Fruit fly (Drosophila melanogaster) whole organism, adult: ENCODE measurements around the gene Drsl4.
A peak's percentile ranks its signal among the peaks of the same experiment; 100 is the strongest.

Experiments used
- CG11617 ChIP-seq: fragments of 200-800 bp; sonication (Bioruptor generic); optimal IDR thresholded peaks from 2 replicates; lab custom pipeline; 2017; ENCODE audit warnings: mild to moderate bottlenecking, missing biosample characterization, missing genetic modification reagents, missing genetic modification characterization
- CG12768 ChIP-seq: fragments of 200-800 bp; sonication (Bioruptor generic); optimal IDR thresholded peaks from 2 replicates; lab custom pipeline; 2017; ENCODE audit warnings: missing biosample characterization, missing genetic modification characterization, mild to moderate bottlenecking, moderate library complexity, missing genetic modification reagents
- CG14711 ChIP-seq: fragments of 200-800 bp; sonication (Bioruptor generic); optimal IDR thresholded peaks from 2 replicates; lab custom pipeline; 2018; ENCODE audit warnings: missing biosample characterization, mild to moderate bottlenecking, missing genetic modification characterization, moderate library complexity
- CG1620 ChIP-seq: fragments of 200-800 bp; sonication (Bioruptor generic); optimal IDR thresholded peaks from 2 replicates; lab custom pipeline; 2016; ENCODE audit warnings: missing biosample characterization, missing genetic modification characterization
- CG33017 ChIP-seq: fragments of 200-800 bp; sonication (Bioruptor generic); optimal IDR thresholded peaks from 2 replicates; lab custom pipeline; 2018; ENCODE audit warnings: missing biosample characterization, mild to moderate bottlenecking, missing genetic modification characterization, moderate library complexity
- CG5204 ChIP-seq: fragments of 200-800 bp; sonication (Bioruptor generic); optimal IDR thresholded peaks from 2 replicates; lab custom pipeline; 2016; ENCODE audit warnings: missing biosample characterization, missing genetic modification characterization
- CG7045 ChIP-seq: fragments of 200-800 bp; sonication (Bioruptor generic); optimal IDR thresholded peaks from 2 replicates; lab custom pipeline; 2017; ENCODE audit warnings: missing biosample characterization, mild to moderate bottlenecking, missing genetic modification characterization
- CG7101 ChIP-seq: fragments of 200-800 bp; sonication (Bioruptor generic); optimal IDR thresholded peaks from 2 replicates; lab custom pipeline; 2018; ENCODE audit warnings: missing biosample characterization, mild to moderate bottlenecking, missing genetic modification characterization, moderate library complexity
- Clk ChIP-seq: fragments of 200-800 bp; sonication (Bioruptor generic); optimal IDR thresholded peaks from 2 replicates; lab custom pipeline; 2017; ENCODE audit warnings: missing biosample characterization, missing genetic modification characterization
- Crg-1 ChIP-seq: fragments of 200-800 bp; sonication (Bioruptor generic); optimal IDR thresholded peaks from 2 replicates; lab custom pipeline; 2016; ENCODE audit warnings: missing biosample characterization, missing genetic modification characterization
- Hr96 ChIP-seq: fragments of 200-800 bp; sonication (Bioruptor generic); optimal IDR thresholded peaks from 2 replicates; lab custom pipeline; 2016; ENCODE audit warnings: missing biosample characterization, missing genetic modification characterization
- Mnt ChIP-seq: fragments of 200-800 bp; sonication (Bioruptor generic); optimal IDR thresholded peaks from 2 replicates; lab custom pipeline; 2016; ENCODE audit warnings: missing biosample characterization, mild to moderate bottlenecking, missing genetic modification characterization
- bab1 ChIP-seq: fragments of 200-800 bp; sonication (Bioruptor generic); optimal IDR thresholded peaks from 3 replicates; lab custom pipeline; 2019; ENCODE audit warnings: missing biosample characterization, mild to moderate bottlenecking, missing genetic modification characterization, moderate library complexity
- cic ChIP-seq: fragments of 200-800 bp; sonication (Bioruptor generic); optimal IDR thresholded peaks from 2 replicates; lab custom pipeline; 2017; ENCODE audit warnings: missing biosample characterization, mild to moderate bottlenecking, missing genetic modification characterization, moderate library complexity
- cnc ChIP-seq, 2 experiments: fragments of >200 bp; optimal IDR thresholded peaks; 2 replicates each; lab custom pipeline; 2017
- kay ChIP-seq: fragments of 200-800 bp; sonication (Bioruptor generic); peaks from one replicate; lab custom pipeline; 2016; ENCODE audit warnings: missing biosample characterization, missing genetic modification characterization, borderline replicate concordance
- ovo ChIP-seq: fragments of 200-800 bp; sonication (Bioruptor generic); optimal IDR thresholded peaks from 2 replicates; lab custom pipeline; 2016; ENCODE audit warnings: missing biosample characterization, missing genetic modification characterization
- pad ChIP-seq: fragments of 200-800 bp; sonication (Bioruptor generic); optimal IDR thresholded peaks from 3 replicates; lab custom pipeline; 2017; ENCODE audit warnings: missing biosample characterization, missing genetic modification characterization, mild to moderate bottlenecking, moderate library complexity, missing genetic modification reagents
- tj ChIP-seq: fragments of 200-800 bp; sonication (Bioruptor generic); optimal IDR thresholded peaks from 3 replicates; lab custom pipeline; 2017; ENCODE audit warnings: missing biosample characterization, mild to moderate bottlenecking, missing genetic modification characterization, moderate library complexity
- toe ChIP-seq: fragments of 200-800 bp; sonication (Bioruptor generic); optimal IDR thresholded peaks from 2 replicates; lab custom pipeline; 2016; ENCODE audit warnings: missing biosample characterization, missing genetic modification characterization

The Drsl4 gene

DNA sequence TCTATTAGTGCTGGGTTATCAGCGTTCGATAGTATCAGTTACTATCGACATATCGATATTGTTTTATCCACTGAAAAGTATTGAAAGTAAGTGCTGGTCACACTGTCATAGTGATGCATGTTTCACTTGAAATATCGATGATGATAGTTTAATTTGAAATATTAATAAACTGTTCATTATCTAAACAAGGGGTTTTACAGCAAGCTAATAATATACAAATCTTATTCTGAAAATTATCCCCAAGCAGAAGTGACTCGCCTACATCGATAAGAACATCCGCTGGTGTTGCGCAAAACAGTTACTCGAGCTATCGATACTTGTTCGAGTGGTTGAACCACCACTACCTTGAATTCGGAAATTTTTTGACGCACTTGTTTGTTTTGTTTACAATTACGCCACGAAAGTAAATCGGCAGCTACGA is 3.8 kb downstream of the Drsl4 start, which contains the start of the genes PIG-C, CG12016 and Dpm2:
PIG-C (minus strand) TSS at position 10 of the 421 bp plus-strand sequence.
CG12016 (plus strand) TSS at position 333 of the 421 bp plus-strand sequence.
Dpm2 (plus strand) TSS at position 333 of the 421 bp plus-strand sequence.
- TF ChIP-seq cic (GFP tag; lab: Kevin White, UChicago), result no peak
- TF ChIP-seq CG11617 (GFP tag; lab: Kevin White, UChicago), result peak; percentile 59
- TF ChIP-seq ovo (GFP tag; lab: Kevin White, UChicago), result peak; percentile 49
- peak; percentile 65 for TF ChIP-seq Crg-1 (GFP tag; lab: Kevin White, UChicago)
- no peak for TF ChIP-seq kay
- peak; percentile 54 for TF ChIP-seq CG7045 (GFP tag; lab: Kevin White, UChicago)
- TF ChIP-seq CG1620 (GFP tag; lab: Kevin White, UChicago), result peak; percentile 81
- TF ChIP-seq CG12768 (GFP tag; lab: Kevin White, UChicago), result peak; percentile 40
- peak; percentile 40 for TF ChIP-seq tj (GFP tag; lab: Kevin White, UChicago)
- TF ChIP-seq cnc (optimal IDR thresholded peaks at IDR 0.05; lab: Kevin White, UChicago), result no peak
- TF ChIP-seq CG7101 (tag; lab: Kevin White, UChicago), result peak; percentile 75
- TF ChIP-seq toe (GFP tag; lab: Kevin White, UChicago), result peak; percentile 92
- TF ChIP-seq Mnt (GFP tag; lab: Kevin White, UChicago), result peak; percentile 76
- peak; percentile 44 for TF ChIP-seq Clk (GFP tag; lab: Kevin White, UChicago)
- peak; percentile 54 for TF ChIP-seq pad (GFP tag; lab: Kevin White, UChicago)
- TF ChIP-seq CG14711 (tag; lab: Kevin White, UChicago), result peak; percentile 53
- peak; percentile 75 for TF ChIP-seq bab1
- TF ChIP-seq Hr96 (GFP tag; lab: Kevin White, UChicago), result peak; percentile 85
- TF ChIP-seq CG5204 (GFP tag; lab: Kevin White, UChicago), result no peak
- TF ChIP-seq CG33017, result peak; percentile 66

DNA sequence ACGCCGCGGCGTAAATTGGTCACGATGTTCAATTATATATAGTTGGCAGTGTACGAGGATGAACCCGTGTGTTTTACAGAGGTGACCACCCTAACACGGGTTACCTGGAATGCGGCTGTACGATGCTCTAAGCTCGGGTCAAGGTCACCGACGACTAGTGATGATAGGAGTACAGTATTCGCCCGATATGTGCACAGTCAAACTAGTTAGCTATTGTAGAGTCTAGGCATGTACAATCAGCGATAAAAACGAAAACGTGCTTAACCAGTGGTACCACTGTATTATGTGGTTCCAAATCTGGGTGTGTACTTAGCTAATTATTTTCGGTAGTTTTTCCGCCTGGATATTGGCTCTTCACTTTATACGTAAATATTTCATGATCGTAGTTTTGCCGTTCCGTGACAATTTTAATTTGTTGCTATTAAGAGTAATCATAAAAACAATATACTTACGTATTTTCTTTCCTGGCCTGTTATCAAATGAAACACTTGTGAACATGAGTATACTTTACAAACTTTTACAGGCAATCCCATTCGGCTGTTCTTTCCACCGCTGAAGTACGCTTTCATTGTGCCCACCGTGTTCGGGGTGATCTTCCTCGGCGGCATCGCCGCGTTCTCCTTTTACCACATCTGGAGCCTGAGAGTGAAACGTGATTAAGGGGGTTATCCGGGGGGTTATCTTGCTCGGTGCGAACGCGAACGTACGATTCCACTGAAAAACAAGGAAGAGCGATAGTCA is 4.7 kb downstream of the Drsl4 start:
- TF ChIP-seq Clk (GFP tag; lab: Kevin White, UChicago) (peak; percentile 35), cic (GFP tag; lab: Kevin White, UChicago) (peak; percentile 75), Mnt (GFP tag; lab: Kevin White, UChicago) (no peak), bab1 (peak; percentile 37), CG12768 (GFP tag; lab: Kevin White, UChicago) (peak; percentile 34), toe (GFP tag; lab: Kevin White, UChicago) (peak; percentile 0), kay (no peak), ovo (GFP tag; lab: Kevin White, UChicago) (no peak), CG14711 (tag; lab: Kevin White, UChicago) (no peak), CG7045 (GFP tag; lab: Kevin White, UChicago) (no peak), cnc (optimal IDR thresholded peaks at IDR 0.05; lab: Kevin White, UChicago) (peak in 1 of 2 experiments; percentile 4), CG7101 (tag; lab: Kevin White, UChicago) (peak; percentile 55), CG5204 (GFP tag; lab: Kevin White, UChicago) (no peak), tj (GFP tag; lab: Kevin White, UChicago) (no peak), pad (GFP tag; lab: Kevin White, UChicago) (no peak), CG1620 (GFP tag; lab: Kevin White, UChicago) (no peak), Hr96 (GFP tag; lab: Kevin White, UChicago) (peak; percentile 5), CG11617 (GFP tag; lab: Kevin White, UChicago) (no peak), Crg-1 (GFP tag; lab: Kevin White, UChicago) (peak; percentile 5), CG33017 (peak; percentile 48)

DNA sequence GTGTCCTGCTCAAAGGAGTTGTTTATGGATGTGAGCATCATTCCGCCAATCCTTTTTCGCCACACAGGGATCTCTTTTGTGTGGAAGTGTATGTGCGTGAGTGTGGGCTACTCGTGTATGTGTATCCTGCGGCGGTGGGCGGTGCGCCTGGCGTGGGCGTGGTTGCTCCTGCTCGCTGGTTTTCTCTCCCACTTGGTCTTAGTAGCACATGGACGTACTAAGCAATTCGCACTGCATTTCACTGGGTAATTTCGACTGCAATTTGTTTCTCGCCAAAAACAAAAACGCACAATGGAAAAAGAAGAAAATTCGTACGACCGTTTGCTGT is 10.1 kb downstream of the Drsl4 start:
- TF ChIP-seq Crg-1 (GFP tag; lab: Kevin White, UChicago), result no peak
- TF ChIP-seq Hr96 (GFP tag; lab: Kevin White, UChicago), result no peak
- TF ChIP-seq CG7045 (GFP tag; lab: Kevin White, UChicago), result no peak
- TF ChIP-seq CG33017, result no peak
- TF ChIP-seq toe (GFP tag; lab: Kevin White, UChicago), result no peak

DNA sequence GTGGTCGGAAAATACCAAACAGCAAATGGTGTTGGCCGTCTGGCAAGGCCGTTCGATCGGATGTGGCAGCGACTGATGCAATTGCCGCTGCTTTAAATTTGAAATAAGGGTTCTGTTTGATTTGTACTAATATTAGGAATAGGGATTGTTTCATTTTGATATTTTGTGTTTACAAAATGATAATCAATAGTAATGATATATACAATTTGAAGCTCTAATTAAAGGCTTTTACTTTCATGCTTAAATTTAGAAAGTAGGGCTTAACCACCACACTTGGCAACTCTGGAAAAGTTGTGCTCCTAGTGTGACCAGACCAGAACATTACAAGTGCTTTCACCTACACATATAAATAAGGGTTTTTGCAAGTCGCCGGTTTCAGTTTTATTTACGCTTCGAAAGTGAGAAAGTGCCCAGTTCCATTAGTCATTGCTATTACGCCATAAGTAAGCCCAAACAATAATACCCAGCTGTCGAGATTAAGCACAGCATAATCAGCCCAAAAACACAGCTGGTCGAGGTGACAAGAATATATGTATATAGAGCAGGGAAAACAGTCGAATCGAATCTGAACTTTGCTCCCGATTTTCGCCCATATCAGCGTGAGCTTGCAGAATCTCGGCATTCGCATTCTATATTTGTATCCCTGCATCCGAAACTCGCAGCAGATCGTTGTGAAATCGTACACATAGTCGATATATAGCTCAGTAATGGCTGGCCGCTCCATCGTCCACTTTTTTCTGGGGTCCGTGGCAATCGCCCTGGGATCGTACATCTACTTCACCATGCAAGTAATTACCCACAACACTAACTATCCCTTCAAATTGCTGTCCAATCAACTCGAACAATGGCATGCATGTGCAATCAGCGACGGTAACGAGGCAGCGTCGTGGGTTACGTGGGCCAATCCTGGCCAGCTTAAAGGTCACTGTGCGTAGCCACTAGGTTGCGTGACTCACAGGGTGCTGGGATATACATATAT is 10.8 kb downstream of the Drsl4 start, which contains the start of gene Gtpx:
Gtpx (plus strand) TSS at position 341 of the 979 bp plus-strand sequence.
- TF ChIP-seq CG11617 (GFP tag; lab: Kevin White, UChicago) (peak; percentile 73), toe (GFP tag; lab: Kevin White, UChicago) (peak; percentile 72), cic (GFP tag; lab: Kevin White, UChicago) (peak; percentile 65), Hr96 (GFP tag; lab: Kevin White, UChicago) (peak; percentile 35), CG7101 (tag; lab: Kevin White, UChicago) (peak; percentile 60), Crg-1 (GFP tag; lab: Kevin White, UChicago) (peak; percentile 63), CG14711 (tag; lab: Kevin White, UChicago) (peak; percentile 93), CG7045 (GFP tag; lab: Kevin White, UChicago) (no peak), kay (no peak), CG33017 (peak; percentile 8), tj (GFP tag; lab: Kevin White, UChicago) (peak; percentile 71), pad (GFP tag; lab: Kevin White, UChicago) (peak; percentile 35), cnc (optimal IDR thresholded peaks at IDR 0.05; lab: Kevin White, UChicago) (peak; percentile 80 to 98), CG1620 (GFP tag; lab: Kevin White, UChicago) (peak; percentile 63), Clk (GFP tag; lab: Kevin White, UChicago) (no peak), ovo (GFP tag; lab: Kevin White, UChicago) (peak; percentile 25), Mnt (GFP tag; lab: Kevin White, UChicago) (peak; percentile 26), CG12768 (GFP tag; lab: Kevin White, UChicago) (peak; percentile 57), CG5204 (GFP tag; lab: Kevin White, UChicago) (no peak), bab1 (no peak)
